Worm (Caenorhabditis elegans): ENCODE results near the gene R10D12.6.

DNA sequence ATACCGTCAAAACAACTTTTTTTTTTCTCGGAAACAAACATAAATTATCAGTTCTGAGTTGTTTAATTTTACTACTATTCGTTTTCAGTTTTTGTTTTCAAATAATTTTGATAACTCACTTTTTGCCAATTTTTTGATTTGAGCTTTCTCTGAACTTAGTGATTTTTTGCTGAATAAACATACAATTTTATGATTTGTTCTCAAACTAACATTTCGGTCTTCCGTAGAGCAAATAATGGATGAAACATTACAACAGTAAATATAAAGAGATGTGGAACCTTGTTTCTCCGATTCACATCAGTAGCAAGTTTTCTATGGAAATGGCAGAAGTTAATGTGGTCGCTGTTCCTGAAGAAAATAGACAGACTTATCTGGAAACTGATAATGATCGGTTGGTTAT lies 642 bp downstream of the R10D12.6 start, which contains the start of gene R10D12.7:
- TF ChIP-seq flt-1 (GFP tag; IDR thresholded peaks at IDR 0.05), result no peak
- TF ChIP-seq hmbx-1 (tag; optimal IDR thresholded peaks at IDR 0.05), result no peak
- no peak for TF ChIP-seq ama-1 (optimal IDR thresholded peaks at IDR 0.05)
- TF ChIP-seq aly-1 (tag; optimal IDR thresholded peaks at IDR 0.05), result no peak
- TF ChIP-seq hmg-4 (GFP tag; optimal IDR thresholded peaks at IDR 0.05), result no peak
- no peak for TF ChIP-seq pes-1 (GFP tag; IDR thresholded peaks at IDR 0.05)
- no peak for TF ChIP-seq tbx-37 (GFP tag; conservative IDR thresholded peaks at IDR 0.05)

Data from whole organism, early embryonic.